Fruit fly (Drosophila melanogaster): ENCODE measurements around the gene Nepl15.

DNA sequence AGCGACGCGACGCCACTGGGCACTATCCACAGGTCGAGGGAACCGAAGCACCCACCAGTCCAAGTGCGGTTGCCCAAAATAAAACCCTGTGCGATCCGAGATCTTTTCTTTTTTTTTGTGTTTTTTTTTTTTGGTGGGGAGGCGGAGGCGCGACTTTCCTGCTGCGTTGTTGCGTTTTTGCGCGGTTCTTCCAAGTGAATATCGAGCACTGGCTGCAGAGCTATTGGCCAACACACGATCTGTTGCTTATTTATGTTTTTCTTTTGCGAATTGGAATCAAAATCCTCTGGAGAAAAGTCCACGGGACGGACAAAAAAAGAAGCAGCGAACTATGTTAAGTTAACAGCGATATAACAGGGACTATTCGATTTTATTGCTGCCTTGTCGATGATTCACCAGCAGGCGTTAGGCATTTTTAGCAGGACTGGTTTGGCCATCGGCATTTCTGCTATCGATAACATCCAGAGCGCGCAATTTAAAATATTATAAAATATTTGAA lies 45.1 kb downstream of the Nepl15 start, which contains the start of gene wge:
- peak; percentile 7 for TF ChIP-seq CG7101 (tag; optimal IDR thresholded peaks at IDR 0.05)
- peak; percentile 99 for TF ChIP-seq kay (GFP tag; ENCODE audit: borderline replicate concordance)
- TF ChIP-seq cic (GFP tag; optimal IDR thresholded peaks at IDR 0.05) = no peak
- peak; percentile 68 for TF ChIP-seq CG12768 (GFP tag; optimal IDR thresholded peaks at IDR 0.05)
- TF ChIP-seq Hr96 (GFP tag; optimal IDR thresholded peaks at IDR 0.05) = peak; percentile 29
- TF ChIP-seq ovo (GFP tag; optimal IDR thresholded peaks at IDR 0.05) = no peak
- no peak for TF ChIP-seq CG33017 (tag; optimal IDR thresholded peaks at IDR 0.05)
- TF ChIP-seq CG14711 (tag; optimal IDR thresholded peaks at IDR 0.05) = no peak
- TF ChIP-seq CG5204 (GFP tag; optimal IDR thresholded peaks at IDR 0.05) = no peak
- no peak for TF ChIP-seq cnc (optimal IDR thresholded peaks at IDR 0.05)
- peak; percentile 15 for TF ChIP-seq Mnt (GFP tag; optimal IDR thresholded peaks at IDR 0.05)
- peak; percentile 27 for TF ChIP-seq CG11617 (GFP tag; optimal IDR thresholded peaks at IDR 0.05)

Measured in whole organism, adult.